Worm (Caenorhabditis elegans): ENCODE measurements around the gene F58D2.2.

DNA sequence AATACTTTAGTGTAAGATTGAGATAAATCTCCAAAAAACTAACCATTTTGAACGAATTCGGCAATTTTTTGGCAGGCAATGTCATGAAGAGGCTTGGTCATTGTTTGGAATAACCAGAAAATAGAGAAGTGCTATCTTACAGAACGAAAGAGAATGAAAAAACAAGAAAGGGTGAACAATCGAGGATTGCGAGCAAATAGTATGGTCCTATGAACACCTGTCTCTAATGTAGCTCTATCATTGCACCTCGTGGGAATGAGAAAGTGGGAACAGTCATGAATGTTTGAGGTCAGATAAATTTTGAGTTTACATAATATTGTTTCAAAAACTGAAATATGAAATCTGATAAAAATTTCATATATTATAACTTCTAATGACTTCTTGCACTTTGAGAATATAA lies 7.7 kb downstream of the F58D2.2 start, which contains the start of gene C48D1.1:
- TF ChIP-seq nhr-129 (tag; optimal IDR thresholded peaks at IDR 0.05) (no peak), elt-3 (tag; optimal IDR thresholded peaks at IDR 0.05) (no peak), nhr-11 (tag; optimal IDR thresholded peaks at IDR 0.05) (no peak), nhr-25 (tag; optimal IDR thresholded peaks at IDR 0.05) (no peak), lin-13 (GFP tag; optimal IDR thresholded peaks at IDR 0.05) (no peak), lin-39 (tag; optimal IDR thresholded peaks at IDR 0.05) (no peak), unc-62 (GFP tag; optimal IDR thresholded peaks at IDR 0.05) (no peak), nhr-237 (tag; optimal IDR thresholded peaks at IDR 0.05) (no peak), fos-1 (tag; optimal IDR thresholded peaks at IDR 0.05) (no peak), ceh-82 (tag; optimal IDR thresholded peaks at IDR 0.05) (no peak)
